Worm (Caenorhabditis elegans): ENCODE data around the gene F59B1.10.

ce11 chrV:3616844-3617243 lies 30.9 kb downstream of the F59B1.10 start:
- TF ChIP-seq W03F9.2 (tag; optimal IDR thresholded peaks at IDR 0.05): no peak
- no peak for TF ChIP-seq him-1 (tag; optimal IDR thresholded peaks at IDR 0.05)
- TF ChIP-seq dao-5 (tag; optimal IDR thresholded peaks at IDR 0.05): no peak

Data from whole organism, L4/young adult.